Fruit fly (Drosophila melanogaster) whole organism, wandering third instar larva: ENCODE results near the gene CG10435.

ENCODE experiments used
- Dfd ChIP-seq: fragments of >200 bp; optimal IDR thresholded peaks from 2 replicates; lab custom pipeline; 2017; ENCODE audit warnings: missing biosample characterization, missing genetic modification characterization
- HLH106 ChIP-seq: fragments of 200-800 bp; optimal IDR thresholded peaks from 3 replicates; lab custom pipeline; 2019; ENCODE audit warnings: missing biosample characterization, mild to moderate bottlenecking, missing genetic modification characterization, moderate library complexity
- Rel ChIP-seq, 2 experiments: fragments of 200-800 bp; sonication (Bioruptor generic) in 1 of 2; optimal IDR thresholded peaks; 2 replicates in 1 of 2; 3 replicates in 1 of 2; lab custom pipeline; 2016 to 2019; ENCODE audit warnings: mild to moderate bottlenecking in 2 of 2, missing biosample characterization in 2 of 2, missing genetic modification characterization in 2 of 2, moderate library complexity in 1 of 2
- brk ChIP-seq: fragments of 200-800 bp; sonication (Bioruptor generic); optimal IDR thresholded peaks from 2 replicates; lab custom pipeline; 2016; ENCODE audit warnings: missing biosample characterization, mild to moderate bottlenecking, missing genetic modification characterization
- psq ChIP-seq: fragments of 200-800 bp; sonication (Bioruptor generic); optimal IDR thresholded peaks from 3 replicates; lab custom pipeline; 2017; ENCODE audit warnings: missing biosample characterization, mild to moderate bottlenecking, missing genetic modification characterization, moderate library complexity

DNA sequence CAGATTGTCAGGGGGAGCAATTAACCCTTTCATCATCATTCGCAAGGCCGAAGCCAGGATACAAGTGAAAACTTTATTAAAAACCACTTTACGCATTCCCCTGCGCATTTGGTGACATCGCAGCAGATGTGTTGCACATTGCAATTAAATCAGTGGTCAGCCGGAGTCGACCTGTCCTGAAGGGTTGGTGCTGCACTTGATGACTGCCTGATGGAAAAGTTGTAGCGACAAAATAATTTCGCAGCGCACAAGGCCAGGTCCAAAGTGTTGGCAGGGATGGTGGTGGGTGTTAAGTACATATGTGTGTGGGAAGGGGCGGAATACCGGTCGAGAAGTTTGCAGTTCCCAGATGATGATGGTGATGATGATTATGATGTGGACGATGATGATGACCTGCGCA lies 40.8 kb downstream of the CG10435 start:
- TF ChIP-seq Dfd (no peak), HLH106 (no peak), Rel (GFP tag; optimal IDR thresholded peaks at IDR 0.05; lab: Kevin White, UChicago) (no peak), Rel (tag; optimal IDR thresholded peaks at IDR 0.05; lab: Kevin White, UChicago) (no peak), brk (GFP tag; lab: Kevin White, UChicago) (no peak), psq (no peak)
